Fruit fly (Drosophila melanogaster) whole organism, embryonic: ENCODE measurements around the gene CG43292.
A peak's percentile ranks its signal among the peaks of the same experiment; 100 is the strongest.

ENCODE experiments used
- Atf3 ChIP-seq: fragments of 200-800 bp; sonication (Bioruptor generic); optimal IDR thresholded peaks from 3 replicates; lab custom pipeline; 2016; ENCODE audit warnings: missing biosample characterization, missing genetic modification characterization
- BEAF-32 ChIP-seq: fragments of 200-800 bp; sonication (Bioruptor generic); optimal IDR thresholded peaks from 3 replicates; lab custom pipeline; 2017; ENCODE audit warnings: missing biosample characterization, missing genetic modification characterization, mild to moderate bottlenecking, moderate library complexity, missing genetic modification reagents
- CG10147 ChIP-seq: fragments of 200-800 bp; sonication (Bioruptor generic); optimal IDR thresholded peaks from 2 replicates; lab custom pipeline; 2019; ENCODE audit warnings: missing biosample characterization, mild to moderate bottlenecking, missing genetic modification characterization, moderate library complexity
- CG10209 ChIP-seq: fragments of 200-800 bp; sonication (Bioruptor generic); optimal IDR thresholded peaks from 3 replicates; lab custom pipeline; 2017; ENCODE audit warnings: missing biosample characterization, mild to moderate bottlenecking, missing genetic modification characterization, missing genetic modification reagents
- CG10274 ChIP-seq: fragments of 200-800 bp; sonication (Bioruptor generic); optimal IDR thresholded peaks from 3 replicates; lab custom pipeline; 2017; ENCODE audit warnings: missing biosample characterization, mild to moderate bottlenecking, missing genetic modification characterization
- CG12155 ChIP-seq: fragments of 200-800 bp; sonication (Bioruptor generic); optimal IDR thresholded peaks from 3 replicates; lab custom pipeline; 2016; ENCODE audit warnings: missing biosample characterization, missing genetic modification characterization
- CG12942 ChIP-seq: fragments of 200-800 bp; sonication (Bioruptor generic); optimal IDR thresholded peaks from 3 replicates; lab custom pipeline; 2016; ENCODE audit warnings: missing biosample characterization, missing genetic modification characterization
- CG13287 ChIP-seq: fragments of 200-800 bp; sonication (Bioruptor generic); IDR thresholded peaks from 2 replicates; pipeline ENCODE4 v1.3.6; 2022; ENCODE audit warnings: missing biosample characterization, missing genetic modification characterization; ENCODE audit not compliant: partially characterized antibody
- CG1602 ChIP-seq: fragments of 200-800 bp; sonication (Bioruptor generic); optimal IDR thresholded peaks from 3 replicates; lab custom pipeline; 2016; ENCODE audit warnings: missing biosample characterization, missing genetic modification characterization
- CG1603 ChIP-seq: fragments of 200-800 bp; sonication (Bioruptor generic); optimal IDR thresholded peaks from 2 replicates; lab custom pipeline; 2019; ENCODE audit warnings: missing biosample characterization, mild to moderate bottlenecking, missing genetic modification characterization, moderate library complexity
- CG17912 ChIP-seq: fragments of 200-800 bp; sonication (Bioruptor generic); optimal IDR thresholded peaks from 2 replicates; lab custom pipeline; 2018; ENCODE audit warnings: missing biosample characterization, mild to moderate bottlenecking, missing genetic modification characterization
- CG18764 ChIP-seq: fragments of 200-800 bp; sonication (Bioruptor generic); optimal IDR thresholded peaks from 3 replicates; lab custom pipeline; 2016; ENCODE audit warnings: missing biosample characterization, missing genetic modification characterization
- CG2199 ChIP-seq: fragments of 200-800 bp; sonication (Bioruptor generic); IDR thresholded peaks from 3 replicates; pipeline ENCODE4 v1.3.6; 2022; ENCODE audit warnings: missing biosample characterization, missing genetic modification characterization
- CG2889 ChIP-seq: fragments of 200-800 bp; sonication (Bioruptor generic); IDR thresholded peaks from 3 replicates; pipeline ENCODE4 v1.3.6; 2022; ENCODE audit warnings: missing biosample characterization, missing genetic modification characterization
- CG3065 ChIP-seq: fragments of 200-800 bp; sonication (Bioruptor generic); optimal IDR thresholded peaks from 2 replicates; lab custom pipeline; 2016; ENCODE audit warnings: missing biosample characterization, missing genetic modification characterization
- CG31365 ChIP-seq: fragments of 200-800 bp; sonication (Bioruptor generic); optimal IDR thresholded peaks from 2 replicates; lab custom pipeline; 2018; ENCODE audit warnings: missing biosample characterization, mild to moderate bottlenecking, missing genetic modification characterization
- CG31441 ChIP-seq: fragments of 200-800 bp; sonication (Bioruptor generic); IDR thresholded peaks from 2 replicates; pipeline ENCODE4 v1.3.6; 2022; ENCODE audit warnings: missing biosample characterization, missing genetic modification characterization
- CG32767 ChIP-seq: fragments of 200-800 bp; sonication (Bioruptor generic); IDR thresholded peaks from 2 replicates; pipeline ENCODE4 v1.3.6; 2022; ENCODE audit warnings: missing biosample characterization, missing genetic modification characterization
- CG32772 ChIP-seq: fragments of 200-800 bp; sonication (Bioruptor generic); IDR thresholded peaks from 2 replicates; pipeline ENCODE4 v1.3.6; 2022; ENCODE audit warnings: missing biosample characterization, missing genetic modification characterization
- CG4707 ChIP-seq: fragments of 200-800 bp; sonication (Bioruptor generic); optimal IDR thresholded peaks from 2 replicates; lab custom pipeline; 2018; ENCODE audit warnings: missing biosample characterization, mild to moderate bottlenecking, missing genetic modification characterization, moderate library complexity
- CG7357 ChIP-seq: fragments of 200-800 bp; sonication (Bioruptor generic); IDR thresholded peaks from 3 replicates; pipeline ENCODE4 v1.3.6; 2022; ENCODE audit warnings: missing biosample characterization, missing genetic modification characterization
- CG8089 ChIP-seq: fragments of 200-800 bp; sonication (Bioruptor generic); optimal IDR thresholded peaks from 3 replicates; lab custom pipeline; 2016; ENCODE audit warnings: missing biosample characterization, missing genetic modification characterization
- CG9609 ChIP-seq: fragments of 200-800 bp; sonication (Bioruptor generic); optimal IDR thresholded peaks from 3 replicates; lab custom pipeline; 2016; ENCODE audit warnings: missing biosample characterization, missing genetic modification characterization
- CG9817 ChIP-seq: fragments of 200-800 bp; sonication (Bioruptor generic); optimal IDR thresholded peaks from 2 replicates; lab custom pipeline; 2018; ENCODE audit warnings: missing biosample characterization, mild to moderate bottlenecking, missing genetic modification characterization, moderate library complexity
- Doc3 ChIP-seq: fragments of 200-800 bp; sonication (Bioruptor generic); IDR thresholded peaks from 3 replicates; pipeline ENCODE4 v1.3.6; 2022; ENCODE audit warnings: missing biosample characterization, missing genetic modification characterization; ENCODE audit not compliant: partially characterized antibody
- H2.0 ChIP-seq: fragments of 200-800 bp; sonication (Bioruptor generic); IDR thresholded peaks from 2 replicates; pipeline ENCODE4 v1.3.6; 2022; ENCODE audit warnings: missing biosample characterization, missing genetic modification characterization
- Hsf ChIP-seq: fragments of 200-800 bp; sonication (Bioruptor generic); optimal IDR thresholded peaks from 3 replicates; lab custom pipeline; 2016; ENCODE audit warnings: missing biosample characterization, missing genetic modification characterization
- NK7.1 ChIP-seq: fragments of 200-800 bp; sonication (Bioruptor generic); optimal IDR thresholded peaks from 3 replicates; lab custom pipeline; 2016; ENCODE audit warnings: missing biosample characterization, missing genetic modification characterization
- ab ChIP-seq: fragments of 200-800 bp; sonication (Bioruptor generic); optimal IDR thresholded peaks from 2 replicates; lab custom pipeline; 2016; ENCODE audit warnings: missing biosample characterization, missing genetic modification characterization
- ato ChIP-seq: fragments of 200-800 bp; sonication (Bioruptor generic); IDR thresholded peaks from 2 replicates; pipeline ENCODE4 v1.3.6; 2022; ENCODE audit warnings: missing biosample characterization, missing genetic modification characterization; ENCODE audit not compliant: partially characterized antibody
- bbx ChIP-seq: fragments of 200-800 bp; sonication (Bioruptor generic); IDR thresholded peaks from 2 replicates; pipeline ENCODE4 v1.3.6; 2022; ENCODE audit warnings: missing biosample characterization, missing genetic modification characterization; ENCODE audit not compliant: partially characterized antibody
- bowl ChIP-seq: fragments of 200-800 bp; sonication (Bioruptor generic); IDR thresholded peaks from 2 replicates; pipeline ENCODE4 v1.3.6; 2022; ENCODE audit warnings: missing biosample characterization, missing genetic modification characterization
- cato ChIP-seq: fragments of 200-800 bp; sonication (Bioruptor generic); optimal IDR thresholded peaks from 2 replicates; lab custom pipeline; 2016; ENCODE audit warnings: missing biosample characterization, missing genetic modification characterization, borderline replicate concordance
- caup ChIP-seq: fragments of 200-800 bp; sonication (Bioruptor generic); optimal IDR thresholded peaks from 3 replicates; lab custom pipeline; 2017; ENCODE audit warnings: missing biosample characterization, mild to moderate bottlenecking, missing genetic modification characterization, moderate library complexity; ENCODE audit not compliant: severe bottlenecking
- chif ChIP-seq, 2 experiments: fragments of 200-800 bp; sonication (Bioruptor generic); optimal IDR thresholded peaks; 3 replicates each; lab custom pipeline; 2016; ENCODE audit warnings: missing biosample characterization in 2 of 2, missing genetic modification characterization in 2 of 2
- dmrt11E ChIP-seq: fragments of 200-800 bp; sonication (Bioruptor generic); optimal IDR thresholded peaks from 3 replicates; lab custom pipeline; 2018; ENCODE audit warnings: missing biosample characterization, mild to moderate bottlenecking, missing genetic modification characterization, moderate library complexity
- ham ChIP-seq: fragments of 200-800 bp; sonication (Bioruptor generic); IDR thresholded peaks from 2 replicates; pipeline ENCODE4 v1.3.6; 2022; ENCODE audit warnings: missing biosample characterization, missing genetic modification characterization
- hbn ChIP-seq: fragments of 200-800 bp; sonication (Bioruptor generic); IDR thresholded peaks from 2 replicates; pipeline ENCODE4 v1.3.6; 2022; ENCODE audit warnings: missing biosample characterization, missing genetic modification characterization; ENCODE audit not compliant: partially characterized antibody
- insv ChIP-seq, 2 experiments: fragments of 200-800 bp; sonication (Bioruptor generic); optimal IDR thresholded peaks; 3 replicates each; lab custom pipeline; 2016 to 2018; ENCODE audit warnings: missing biosample characterization in 2 of 2, missing genetic modification characterization in 2 of 2
- jing ChIP-seq: fragments of 200-800 bp; sonication (Bioruptor generic); optimal IDR thresholded peaks from 2 replicates; lab custom pipeline; 2018; ENCODE audit warnings: missing biosample characterization, mild to moderate bottlenecking, missing genetic modification characterization
- jumu ChIP-seq: fragments of 200-800 bp; sonication (Bioruptor generic); optimal IDR thresholded peaks from 3 replicates; lab custom pipeline; 2016; ENCODE audit warnings: missing biosample characterization, missing genetic modification characterization
- maf-S ChIP-seq: fragments of 200-800 bp; sonication (Bioruptor generic); optimal IDR thresholded peaks from 2 replicates; lab custom pipeline; 2016; ENCODE audit warnings: missing biosample characterization, missing genetic modification characterization
- nerfin-1 ChIP-seq: fragments of 200-800 bp; sonication (Bioruptor generic); optimal IDR thresholded peaks from 3 replicates; lab custom pipeline; 2019; ENCODE audit warnings: missing biosample characterization, mild to moderate bottlenecking, missing genetic modification characterization, moderate library complexity
- ro ChIP-seq: fragments of 200-800 bp; sonication (Bioruptor generic); IDR thresholded peaks from 2 replicates; pipeline ENCODE4 v1.3.6; 2022; ENCODE audit warnings: missing biosample characterization, missing genetic modification characterization
- sens ChIP-seq: fragments of 200-800 bp; sonication (Bioruptor generic); peaks from one replicate; lab custom pipeline; 2016; ENCODE audit warnings: missing biosample characterization, missing genetic modification characterization
- tin ChIP-seq: fragments of 200-800 bp; sonication (Bioruptor generic); optimal IDR thresholded peaks from 3 replicates; lab custom pipeline; 2016; ENCODE audit warnings: missing biosample characterization, missing genetic modification characterization
- toy ChIP-seq: fragments of 200-800 bp; sonication (Bioruptor generic); IDR thresholded peaks from 2 replicates; pipeline ENCODE4 v1.3.6; 2022; ENCODE audit warnings: missing biosample characterization, missing genetic modification characterization
- vnd ChIP-seq: fragments of 200-800 bp; sonication (Bioruptor generic); IDR thresholded peaks from 3 replicates; pipeline ENCODE4 v1.3.6; 2022; ENCODE audit warnings: missing biosample characterization, missing genetic modification characterization; ENCODE audit not compliant: partially characterized antibody

Gene CG43292

DNA sequence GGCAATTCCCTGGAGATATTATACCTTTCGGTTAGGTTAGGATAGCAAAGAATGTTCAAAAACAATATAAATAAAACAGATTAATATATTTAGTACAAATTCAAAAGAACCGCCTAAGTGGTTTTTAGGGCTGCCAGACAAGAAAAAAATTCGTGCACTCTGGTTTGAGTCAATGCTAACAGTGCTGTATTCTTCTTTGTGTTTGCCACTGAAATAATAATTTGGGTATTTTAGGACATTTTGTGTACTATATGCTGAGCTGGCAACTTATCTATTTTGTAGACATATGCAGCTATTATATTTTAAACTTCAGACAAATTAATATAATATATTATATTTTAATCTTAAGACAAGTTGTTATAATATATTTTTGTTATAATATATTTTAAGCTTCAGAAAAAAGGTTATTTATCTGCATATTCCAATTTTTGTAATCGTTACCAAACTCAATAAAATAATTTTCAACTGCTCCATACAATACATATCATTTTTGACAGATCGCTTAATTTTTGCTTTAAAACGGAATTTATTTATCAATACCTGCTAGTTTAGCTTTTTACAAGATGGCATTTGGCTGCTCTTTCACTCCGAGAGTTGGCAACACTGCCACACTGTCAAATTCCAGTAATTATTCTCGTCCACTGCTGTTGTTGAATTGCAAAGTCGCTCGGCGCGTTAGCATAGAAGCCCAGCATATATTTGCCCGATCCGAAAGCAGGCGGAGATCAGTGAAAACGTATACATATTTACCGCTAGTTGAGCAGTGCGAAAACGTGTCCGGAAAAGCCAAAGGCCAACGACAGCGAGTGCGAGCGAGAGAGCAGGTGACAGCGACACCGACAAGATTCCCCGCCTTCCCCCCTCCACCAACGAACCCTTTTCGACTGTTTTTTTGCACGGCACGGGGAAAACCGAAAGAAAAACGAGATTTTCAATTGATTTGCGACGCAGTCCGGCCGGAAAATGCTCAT, 35.3 kb downstream of the CG43292 start, which contains the start of gene CG7546 (continued):
- no peak for TF ChIP-seq maf-S (GFP tag; lab: Kevin White, UChicago)
- TF ChIP-seq ab (GFP tag; lab: Kevin White, UChicago) = no peak
- peak; percentile 36 for TF ChIP-seq CG1603 (tag; lab: Kevin White, UChicago)
- peak; percentile 51 for TF ChIP-seq CG9817
- TF ChIP-seq NK7.1 = no peak
- no peak for TF ChIP-seq CG2199 (GFP tag; lab: Robert Waterston, UW)
- TF ChIP-seq toy = no peak
- no peak for TF ChIP-seq ham (GFP tag; lab: Robert Waterston, UW)
- peak; percentile 37 for TF ChIP-seq CG12155 (GFP tag; lab: Kevin White, UChicago)
- no peak for TF ChIP-seq CG17912 (GFP tag; lab: Kevin White, UChicago)
- no peak for TF ChIP-seq CG10147 (GFP tag; lab: Kevin White, UChicago)
- TF ChIP-seq bowl (GFP tag; lab: Robert Waterston, UW) = no peak
- no peak for TF ChIP-seq ro (GFP tag; lab: Robert Waterston, UW)
- TF ChIP-seq Doc3 = no peak
- no peak for TF ChIP-seq CG18764 (GFP tag; lab: Kevin White, UChicago)
- peak; percentile 36 for TF ChIP-seq BEAF-32 (GFP tag; lab: Kevin White, UChicago)
- TF ChIP-seq vnd (GFP tag; lab: Robert Waterston, UW) = no peak
- no peak for TF ChIP-seq cato (GFP tag; lab: Kevin White, UChicago)
- no peak for TF ChIP-seq insv (GFP tag; optimal IDR thresholded peaks at IDR 0.05; lab: Kevin White, UChicago)
- TF ChIP-seq CG13287 (GFP tag; lab: Robert Waterston, UW) = peak; percentile 27; the same call in 1 of the 2 replicates
- TF ChIP-seq hbn (GFP tag; lab: Robert Waterston, UW) = no peak
- TF ChIP-seq H2.0 (GFP tag; lab: Robert Waterston, UW) = 0 out of 2 replicates have a peak, but pooled peaks have one; percentile 15
- TF ChIP-seq CG1602 (GFP tag; lab: Kevin White, UChicago) = peak; percentile 28
- peak; percentile 47 for TF ChIP-seq dmrt11E (tag; lab: Kevin White, UChicago)
- TF ChIP-seq jing = no peak
- no peak for TF ChIP-seq CG2889 (GFP tag; lab: Robert Waterston, UW)
- no peak for TF ChIP-seq CG4707
- no peak for TF ChIP-seq jumu
- TF ChIP-seq sens = peak; percentile 34
- TF ChIP-seq CG10274 = no peak
- peak; percentile 24 for TF ChIP-seq CG10209 (GFP tag; lab: Kevin White, UChicago)
- TF ChIP-seq CG12942 (GFP tag; lab: Kevin White, UChicago) = peak; percentile 17
- no peak; the same call in 1 of the 2 replicates for TF ChIP-seq bbx (GFP tag; lab: Robert Waterston, UW)
- TF ChIP-seq CG7357 (GFP tag; lab: Robert Waterston, UW) = no peak
- TF ChIP-seq CG32767 (GFP tag; lab: Robert Waterston, UW) = no peak
- peak; percentile 27 for TF ChIP-seq nerfin-1 (tag; lab: Kevin White, UChicago)
- no peak for TF ChIP-seq CG9609 (GFP tag; lab: Kevin White, UChicago)
- no peak for TF ChIP-seq chif (GFP tag; optimal IDR thresholded peaks at IDR 0.05; lab: Kevin White, UChicago)
- no peak for TF ChIP-seq CG32772 (GFP tag; lab: Robert Waterston, UW)
- TF ChIP-seq CG31365 (tag; lab: Kevin White, UChicago) = no peak
- peak; percentile 10 for TF ChIP-seq tin (GFP tag; lab: Kevin White, UChicago)
- TF ChIP-seq CG3065 (GFP tag; lab: Kevin White, UChicago) = no peak
- peak; percentile 16 for TF ChIP-seq Hsf
- peak; percentile 59; the same call in 1 of the 2 replicates for TF ChIP-seq CG31441 (GFP tag; lab: Robert Waterston, UW)
- TF ChIP-seq Atf3 = no peak
- TF ChIP-seq caup = no peak
- no peak for TF ChIP-seq CG8089 (GFP tag; lab: Kevin White, UChicago)
- TF ChIP-seq ato (GFP tag; lab: Robert Waterston, UW) = no peak
